Worm (Caenorhabditis elegans) whole organism, young adult: Measurements from ENCODE around the gene D2096.7.

Experiments used
- ZK185.1 ChIP-seq: sonication (generic microtip); optimal IDR thresholded peaks from 2 replicates; lab custom pipeline; 2016; ENCODE audit warnings: mild to moderate bottlenecking, missing genetic modification characterization, missing compliant biosample characterization; ENCODE audit not compliant: poor library complexity, severe bottlenecking
- ceh-58 ChIP-seq: fragments of 200-800 bp; sonication (Bioruptor generic); IDR thresholded peaks from 2 replicates; pipeline ENCODE4 v1.3.6; 2022; ENCODE audit warnings: missing genetic modification characterization, missing compliant biosample characterization
- dox-1 ChIP-seq: fragments of 200-800 bp; sonication (Bioruptor generic); IDR thresholded peaks from 2 replicates; pipeline ENCODE4 v1.3.6; 2022; ENCODE audit warnings: missing genetic modification reagents, missing genetic modification characterization, missing compliant biosample characterization
- dpl-1 ChIP-seq: fragments of 150-350 bp; optimal IDR thresholded peaks from 2 replicates; lab custom pipeline; 2014; ENCODE audit warnings: missing biosample characterization, missing genetic modification reagents, missing genetic modification characterization
- lin-54 ChIP-seq: fragments of 200-800 bp; sonication (Bioruptor generic); optimal IDR thresholded peaks from 2 replicates; lab custom pipeline; 2018; ENCODE audit warnings: mild to moderate bottlenecking, missing genetic modification characterization, missing compliant biosample characterization
- lsy-27 ChIP-seq: sonication (generic microtip); optimal IDR thresholded peaks from 2 replicates; lab custom pipeline; 2017; ENCODE audit warnings: missing genetic modification characterization, mild to moderate bottlenecking, missing compliant biosample characterization, antibody characterized with exemption, missing genotype, borderline replicate concordance; ENCODE audit not compliant: insufficient read depth
- mxl-1 ChIP-seq: sonication (generic microtip); optimal IDR thresholded peaks from 2 replicates; lab custom pipeline; 2016; ENCODE audit warnings: missing genetic modification characterization, missing compliant biosample characterization
- pha-4 ChIP-seq: fragments of 150-350 bp; sonication (generic microtip); optimal IDR thresholded peaks from 2 replicates; lab custom pipeline; 2014; ENCODE audit warnings: missing biosample characterization, missing genetic modification reagents, missing genetic modification characterization
- tbx-9 ChIP-seq: sonication (generic microtip); optimal IDR thresholded peaks from 2 replicates; lab custom pipeline; 2016; ENCODE audit warnings: borderline replicate concordance, missing genetic modification characterization, inconsistent platforms, missing compliant biosample characterization

- TF ChIP-seq lsy-27 (no peak), ZK185.1 (tag; lab: Kevin White, UChicago) (no peak), lin-54 (GFP tag; lab: Kevin White, UChicago) (no peak), mxl-1 (tag; lab: Kevin White, UChicago) (no peak), pha-4 (tag; lab: Kevin White, UChicago) (no peak), tbx-9 (tag; lab: Kevin White, UChicago) (no peak), dox-1 (GFP tag; lab: Robert Waterston, UW) (no peak), dpl-1 (GFP tag; lab: Kevin White, UChicago) (no peak), ceh-58 (GFP tag; lab: Robert Waterston, UW) (no peak)
Measured at ce11 chrIV:8359716-8360407, 17.6 kb downstream of the D2096.7 start, which contains the start of gene D2096.5.
